Fruit fly (Drosophila melanogaster): ENCODE measurements around the gene PGRP-LB.

PGRP-LB gene

dm6 chr3R:11409667-11410137, 50.6 kb downstream of the PGRP-LB start, which contains the start of the genes mgr and Irbp (continued):
- TF ChIP-seq CG8359 (GFP tag; optimal IDR thresholded peaks at IDR 0.05; ENCODE audit: borderline replicate concordance) (peak; percentile 75), CG11398 (GFP tag; optimal IDR thresholded peaks at IDR 0.05) (no peak), Six4 (GFP tag; optimal IDR thresholded peaks at IDR 0.05) (peak; percentile 87), jigr1 (GFP tag; IDR thresholded peaks at IDR 0.05) (peak; percentile 72; the same call in 2 of the 3 replicates), ftz-f1 (GFP tag; optimal IDR thresholded peaks at IDR 0.05) (peak; percentile 23), CG1233 (GFP tag; optimal IDR thresholded peaks at IDR 0.05) (peak; percentile 91), sr (GFP tag; IDR thresholded peaks at IDR 0.05) (peak; percentile 13; the same call in 1 of the 3 replicates), usp (GFP tag; optimal IDR thresholded peaks at IDR 0.05) (no peak), CG11093 (GFP tag; IDR thresholded peaks at IDR 0.05) (peak; percentile 79; the same call in 2 of the 3 replicates), CG17328 (GFP tag; IDR thresholded peaks at IDR 0.05) (peak; percentile 95), CG9437 (GFP tag; optimal IDR thresholded peaks at IDR 0.05) (peak; percentile 76), CG10979 (tag; optimal IDR thresholded peaks at IDR 0.05) (peak; percentile 92), Dref (GFP tag; IDR thresholded peaks at IDR 0.05) (peak; percentile 77), sim (GFP tag; IDR thresholded peaks at IDR 0.05) (peak; percentile 88), fu2 (GFP tag; optimal IDR thresholded peaks at IDR 0.05) (peak; percentile 50), CG10959 (GFP tag; IDR thresholded peaks at IDR 0.05) (peak; percentile 90), dati (GFP tag; IDR thresholded peaks at IDR 0.05) (no peak), CG18599 (GFP tag; optimal IDR thresholded peaks at IDR 0.05) (peak; percentile 94), CG15601 (tag; optimal IDR thresholded peaks at IDR 0.05) (peak; percentile 91), CG10274 (GFP tag; optimal IDR thresholded peaks at IDR 0.05) (no peak), Trl (optimal IDR thresholded peaks at IDR 0.05) (no peak), Trl (GFP tag; optimal IDR thresholded peaks at IDR 0.05) (peak; percentile 31), lov (optimal IDR thresholded peaks at IDR 0.05) (no peak), lov (GFP tag; IDR thresholded peaks at IDR 0.05) (peak; percentile 64; the same call in 1 of the 3 replicates), Gug (GFP tag; IDR thresholded peaks at IDR 0.05) (peak; percentile 78), ase (GFP tag; IDR thresholded peaks at IDR 0.05) (peak; percentile 91), CG5245 (GFP tag; optimal IDR thresholded peaks at IDR 0.05) (peak; percentile 76), emc (GFP tag; optimal IDR thresholded peaks at IDR 0.05) (no peak), HmgZ (tag; optimal IDR thresholded peaks at IDR 0.05) (peak; percentile 86), HLH4C (GFP tag; IDR thresholded peaks at IDR 0.05; ENCODE audit: partially characterized antibody) (peak; percentile 84), Spps (tag; optimal IDR thresholded peaks at IDR 0.05) (peak; percentile 93), CG13775 (GFP tag; optimal IDR thresholded peaks at IDR 0.05) (peak; percentile 95), CG12155 (GFP tag; optimal IDR thresholded peaks at IDR 0.05) (peak; percentile 87), CG2199 (GFP tag; IDR thresholded peaks at IDR 0.05) (peak; percentile 81; the same call in 1 of the 3 replicates), HHEX (GFP tag; optimal IDR thresholded peaks at IDR 0.05) (peak; percentile 89), CG30020 (tag; optimal IDR thresholded peaks at IDR 0.05) (peak; percentile 80), Dbx (GFP tag; IDR thresholded peaks at IDR 0.05) (peak; percentile 96), CG5180 (GFP tag; optimal IDR thresholded peaks at IDR 0.05) (no peak), caup (GFP tag; optimal IDR thresholded peaks at IDR 0.05; ENCODE audit: severe bottlenecking) (peak; percentile 94), CG15514 (GFP tag; optimal IDR thresholded peaks at IDR 0.05) (peak; percentile 86), CG4404 (GFP tag; IDR thresholded peaks at IDR 0.05) (peak; percentile 92), CG1832 (GFP tag; optimal IDR thresholded peaks at IDR 0.05) (no peak), luna (GFP tag; optimal IDR thresholded peaks at IDR 0.05) (no peak), CG18619 (GFP tag; optimal IDR thresholded peaks at IDR 0.05) (peak; percentile 86), ind (GFP tag; optimal IDR thresholded peaks at IDR 0.05) (peak; percentile 88), CG9609 (GFP tag; optimal IDR thresholded peaks at IDR 0.05) (peak; percentile 22), schlank (tag; optimal IDR thresholded peaks at IDR 0.05) (peak; percentile 66), shn (GFP tag; optimal IDR thresholded peaks at IDR 0.05) (no peak), fd102C (GFP tag; optimal IDR thresholded peaks at IDR 0.05) (peak; percentile 84), CG8388 (GFP tag; optimal IDR thresholded peaks at IDR 0.05) (peak; percentile 91), CG11085 (GFP tag; IDR thresholded peaks at IDR 0.05) (peak; percentile 88)
